Fruit fly (Drosophila melanogaster) whole organism, embryonic: Measurements from ENCODE around the gene RapGAP1.

Experiments
- Adf1 ChIP-seq: fragments of 200-800 bp; sonication (Bioruptor generic); IDR thresholded peaks from 2 replicates; pipeline ENCODE4 v1.3.6; 2022; ENCODE audit warnings: missing biosample characterization, missing genetic modification characterization
- CG10431 ChIP-seq: fragments of 200-800 bp; sonication (Bioruptor generic); optimal IDR thresholded peaks from 3 replicates; lab custom pipeline; 2018; ENCODE audit warnings: missing biosample characterization, mild to moderate bottlenecking, missing genetic modification characterization
- CG10543 ChIP-seq: fragments of 200-800 bp; sonication (Bioruptor generic); optimal IDR thresholded peaks from 3 replicates; lab custom pipeline; 2017; ENCODE audit warnings: missing biosample characterization, mild to moderate bottlenecking, missing genetic modification characterization, moderate library complexity
- CG10565 ChIP-seq: fragments of 200-800 bp; sonication (Bioruptor generic); optimal IDR thresholded peaks from 3 replicates; lab custom pipeline; 2016; ENCODE audit warnings: missing biosample characterization, mild to moderate bottlenecking, missing genetic modification characterization
- CG12769 ChIP-seq: fragments of 200-800 bp; sonication (Bioruptor generic); optimal IDR thresholded peaks from 2 replicates; lab custom pipeline; 2019; ENCODE audit warnings: missing biosample characterization, mild to moderate bottlenecking, missing genetic modification characterization, moderate library complexity
- CG16813 ChIP-seq: fragments of 200-800 bp; sonication (Bioruptor generic); IDR thresholded peaks from 3 replicates; pipeline ENCODE4 v1.3.6; 2022; ENCODE audit warnings: missing biosample characterization, missing genetic modification characterization; ENCODE audit not compliant: partially characterized antibody
- CG16863 ChIP-seq: fragments of 200-800 bp; sonication (Bioruptor generic); optimal IDR thresholded peaks from 3 replicates; lab custom pipeline; 2016; ENCODE audit warnings: missing biosample characterization, missing genetic modification characterization
- CG17361 ChIP-seq: fragments of 200-800 bp; sonication (Bioruptor generic); IDR thresholded peaks from 3 replicates; pipeline ENCODE4 v1.3.6; 2022; ENCODE audit warnings: missing biosample characterization, missing genetic modification characterization
- CG17829 ChIP-seq: fragments of 200-800 bp; optimal IDR thresholded peaks from 2 replicates; lab custom pipeline; 2019; ENCODE audit warnings: missing biosample characterization, mild to moderate bottlenecking, missing genetic modification characterization, moderate library complexity
- CG17912 ChIP-seq: fragments of 200-800 bp; sonication (Bioruptor generic); optimal IDR thresholded peaks from 2 replicates; lab custom pipeline; 2018; ENCODE audit warnings: missing biosample characterization, mild to moderate bottlenecking, missing genetic modification characterization
- CG18011 ChIP-seq: fragments of 200-800 bp; sonication (Bioruptor generic); optimal IDR thresholded peaks from 2 replicates; lab custom pipeline; 2017; ENCODE audit warnings: missing biosample characterization, missing genetic modification characterization, mild to moderate bottlenecking, moderate library complexity, missing genotype
- CG18262 ChIP-seq: fragments of 200-800 bp; optimal IDR thresholded peaks from 3 replicates; lab custom pipeline; 2019; ENCODE audit warnings: missing biosample characterization, mild to moderate bottlenecking, missing genetic modification characterization, moderate library complexity
- CG3847 ChIP-seq: fragments of 200-800 bp; sonication (Bioruptor generic); IDR thresholded peaks from 2 replicates; pipeline ENCODE4 v1.3.6; 2022; ENCODE audit warnings: missing biosample characterization, missing genetic modification characterization
- CG43689 ChIP-seq: fragments of 200-800 bp; sonication (Bioruptor generic); IDR thresholded peaks from 2 replicates; pipeline ENCODE4 v1.3.6; 2022; ENCODE audit warnings: missing biosample characterization, missing genetic modification characterization
- CG4820 ChIP-seq: fragments of 200-800 bp; sonication (Bioruptor generic); optimal IDR thresholded peaks from 3 replicates; lab custom pipeline; 2016; ENCODE audit warnings: missing biosample characterization, missing genetic modification characterization
- CG5953 ChIP-seq: fragments of 200-800 bp; sonication (Bioruptor generic); IDR thresholded peaks from 2 replicates; pipeline ENCODE4 v1.3.6; 2022; ENCODE audit warnings: missing biosample characterization, missing genetic modification characterization
- CG6813 ChIP-seq: fragments of 200-800 bp; sonication (Bioruptor generic); optimal IDR thresholded peaks from 2 replicates; lab custom pipeline; 2017; ENCODE audit warnings: missing biosample characterization, missing genetic modification characterization, mild to moderate bottlenecking, moderate library complexity, missing genetic modification reagents
- CG7271 ChIP-seq: fragments of 200-800 bp; sonication (Bioruptor generic); optimal IDR thresholded peaks from 2 replicates; lab custom pipeline; 2018; ENCODE audit warnings: missing biosample characterization, mild to moderate bottlenecking, missing genetic modification characterization, moderate library complexity
- CG7372 ChIP-seq: fragments of 200-800 bp; sonication (Bioruptor generic); IDR thresholded peaks from 2 replicates; pipeline ENCODE4 v1.3.6; 2022; ENCODE audit warnings: missing biosample characterization, missing genetic modification characterization
- CG7786 ChIP-seq: fragments of 200-800 bp; sonication (Bioruptor generic); optimal IDR thresholded peaks from 2 replicates; lab custom pipeline; 2016; ENCODE audit warnings: missing biosample characterization, missing genetic modification characterization
- CG7928 ChIP-seq: fragments of 200-800 bp; sonication (Bioruptor generic); optimal IDR thresholded peaks from 2 replicates; lab custom pipeline; 2017; ENCODE audit warnings: missing biosample characterization, mild to moderate bottlenecking, missing genetic modification characterization
- CG7963 ChIP-seq: fragments of 200-800 bp; sonication (Bioruptor generic); IDR thresholded peaks from 3 replicates; pipeline ENCODE4 v1.3.6; 2022; ENCODE audit warnings: missing biosample characterization, missing genetic modification characterization; ENCODE audit not compliant: partially characterized antibody
- CG8924 ChIP-seq: fragments of 200-800 bp; optimal IDR thresholded peaks from 3 replicates; lab custom pipeline; 2019; ENCODE audit warnings: missing biosample characterization, mild to moderate bottlenecking, missing genetic modification characterization, moderate library complexity
- CG8944 ChIP-seq: fragments of 200-800 bp; sonication (Bioruptor generic); optimal IDR thresholded peaks from 3 replicates; lab custom pipeline; 2016; ENCODE audit warnings: missing biosample characterization, missing genetic modification characterization
- Hand ChIP-seq: fragments of 200-800 bp; sonication (Bioruptor generic); optimal IDR thresholded peaks from 2 replicates; lab custom pipeline; 2017; ENCODE audit warnings: mild to moderate bottlenecking, missing biosample characterization, missing genetic modification reagents, missing genetic modification characterization
- Hr78 ChIP-seq, 2 experiments: fragments of 200-800 bp in 1 of 2; fragments of >200 bp in 1 of 2; sonication (Bioruptor generic) in 1 of 2; optimal IDR thresholded peaks; 2 replicates each; lab custom pipeline; 2017 to 2019; ENCODE audit warnings: missing biosample characterization in 2 of 2, missing genetic modification characterization in 2 of 2, mild to moderate bottlenecking in 1 of 2, moderate library complexity in 1 of 2
- Mad ChIP-seq: fragments of 200-800 bp; sonication (Bioruptor generic); optimal IDR thresholded peaks from 2 replicates; lab custom pipeline; 2016; ENCODE audit warnings: missing biosample characterization, missing genetic modification characterization
- NFAT ChIP-seq: fragments of 200-800 bp; sonication (Bioruptor generic); IDR thresholded peaks from 2 replicates; pipeline ENCODE4 v1.3.6; 2022; ENCODE audit warnings: missing biosample characterization, missing genetic modification characterization
- NK7.1 ChIP-seq: fragments of 200-800 bp; sonication (Bioruptor generic); optimal IDR thresholded peaks from 3 replicates; lab custom pipeline; 2016; ENCODE audit warnings: missing biosample characterization, missing genetic modification characterization
- Opbp ChIP-seq: fragments of 200-800 bp; sonication (Bioruptor generic); IDR thresholded peaks from 3 replicates; pipeline ENCODE4 v1.3.6; 2022; ENCODE audit warnings: missing biosample characterization, missing genetic modification characterization; ENCODE audit not compliant: partially characterized antibody
- Rfx ChIP-seq: fragments of 200-800 bp; sonication (Bioruptor generic); IDR thresholded peaks from 2 replicates; pipeline ENCODE4 v1.3.6; 2022; ENCODE audit warnings: missing biosample characterization, missing genetic modification characterization
- Sry-β ChIP-seq: fragments of 200-800 bp; sonication (Bioruptor generic); optimal IDR thresholded peaks from 2 replicates; lab custom pipeline; 2018; ENCODE audit warnings: missing biosample characterization, mild to moderate bottlenecking, missing genetic modification characterization, moderate library complexity
- Vsx1 ChIP-seq: fragments of 200-800 bp; sonication (Bioruptor generic); optimal IDR thresholded peaks from 2 replicates; lab custom pipeline; 2017; ENCODE audit warnings: missing biosample characterization, mild to moderate bottlenecking, missing genetic modification characterization, missing genetic modification reagents
- ara ChIP-seq: fragments of 200-800 bp; sonication (Bioruptor generic); IDR thresholded peaks from 2 replicates; pipeline ENCODE4 v1.3.6; 2022; ENCODE audit warnings: missing biosample characterization, missing genetic modification characterization
- ase ChIP-seq: fragments of 200-800 bp; sonication (Bioruptor generic); IDR thresholded peaks from 3 replicates; pipeline ENCODE4 v1.3.6; 2022; ENCODE audit warnings: missing biosample characterization, missing genetic modification characterization
- esg ChIP-seq: fragments of 200-800 bp; sonication (Bioruptor generic); conservative IDR thresholded peaks from 2 replicates; pipeline ENCODE4 v1.3.6; 2022; ENCODE audit warnings: missing biosample characterization, missing genetic modification characterization
- ham ChIP-seq: fragments of 200-800 bp; sonication (Bioruptor generic); IDR thresholded peaks from 2 replicates; pipeline ENCODE4 v1.3.6; 2022; ENCODE audit warnings: missing biosample characterization, missing genetic modification characterization
- her ChIP-seq: fragments of 200-800 bp; sonication (Bioruptor generic); optimal IDR thresholded peaks from 2 replicates; lab custom pipeline; 2016; ENCODE audit warnings: missing biosample characterization, missing genetic modification characterization
- hkb ChIP-seq, 2 experiments: fragments of 200-800 bp in 1 of 2; fragments of >200 bp in 1 of 2; sonication (Bioruptor generic) in 1 of 2; IDR thresholded peaks in 1 of 2; optimal IDR thresholded peaks in 1 of 2; 2 replicates each; pipeline versions ENCODE4 v1.3.6 to Lab custom; 2017 to 2022; ENCODE audit warnings: missing biosample characterization in 1 of 2, missing genetic modification characterization in 1 of 2
- kay ChIP-seq: fragments of 200-800 bp; sonication (Bioruptor generic); optimal IDR thresholded peaks from 2 replicates; lab custom pipeline; 2016; ENCODE audit warnings: missing biosample characterization, missing genetic modification characterization
- ken ChIP-seq: fragments of 200-800 bp; sonication (Bioruptor generic); IDR thresholded peaks from 3 replicates; pipeline ENCODE4 v1.3.6; 2022; ENCODE audit warnings: missing biosample characterization, missing genetic modification characterization
- mirr ChIP-seq: fragments of 200-800 bp; sonication (Bioruptor generic); optimal IDR thresholded peaks from 3 replicates; lab custom pipeline; 2018; ENCODE audit warnings: missing biosample characterization, mild to moderate bottlenecking, missing genetic modification characterization
- odd ChIP-seq: fragments of 200-800 bp; sonication (Bioruptor generic); optimal IDR thresholded peaks from 2 replicates; lab custom pipeline; 2017; ENCODE audit warnings: missing biosample characterization, mild to moderate bottlenecking, missing genetic modification characterization
- pum ChIP-seq: fragments of 200-800 bp; sonication (Bioruptor generic); optimal IDR thresholded peaks from 2 replicates; lab custom pipeline; 2016; ENCODE audit warnings: missing biosample characterization, missing genetic modification characterization
- seq ChIP-seq: fragments of 200-800 bp; sonication (Bioruptor generic); IDR thresholded peaks from 2 replicates; pipeline ENCODE4 v1.3.6; 2022; ENCODE audit warnings: missing biosample characterization, missing genetic modification characterization
- sr ChIP-seq: fragments of 200-800 bp; sonication (Bioruptor generic); IDR thresholded peaks from 3 replicates; pipeline ENCODE4 v1.3.6; 2022; ENCODE audit warnings: missing biosample characterization, missing genetic modification characterization
- wek ChIP-seq: fragments of 200-800 bp; sonication (Bioruptor generic); optimal IDR thresholded peaks from 3 replicates; lab custom pipeline; 2018; ENCODE audit warnings: missing biosample characterization, mild to moderate bottlenecking, missing genetic modification characterization, moderate library complexity

RapGAP1 gene

DNA sequence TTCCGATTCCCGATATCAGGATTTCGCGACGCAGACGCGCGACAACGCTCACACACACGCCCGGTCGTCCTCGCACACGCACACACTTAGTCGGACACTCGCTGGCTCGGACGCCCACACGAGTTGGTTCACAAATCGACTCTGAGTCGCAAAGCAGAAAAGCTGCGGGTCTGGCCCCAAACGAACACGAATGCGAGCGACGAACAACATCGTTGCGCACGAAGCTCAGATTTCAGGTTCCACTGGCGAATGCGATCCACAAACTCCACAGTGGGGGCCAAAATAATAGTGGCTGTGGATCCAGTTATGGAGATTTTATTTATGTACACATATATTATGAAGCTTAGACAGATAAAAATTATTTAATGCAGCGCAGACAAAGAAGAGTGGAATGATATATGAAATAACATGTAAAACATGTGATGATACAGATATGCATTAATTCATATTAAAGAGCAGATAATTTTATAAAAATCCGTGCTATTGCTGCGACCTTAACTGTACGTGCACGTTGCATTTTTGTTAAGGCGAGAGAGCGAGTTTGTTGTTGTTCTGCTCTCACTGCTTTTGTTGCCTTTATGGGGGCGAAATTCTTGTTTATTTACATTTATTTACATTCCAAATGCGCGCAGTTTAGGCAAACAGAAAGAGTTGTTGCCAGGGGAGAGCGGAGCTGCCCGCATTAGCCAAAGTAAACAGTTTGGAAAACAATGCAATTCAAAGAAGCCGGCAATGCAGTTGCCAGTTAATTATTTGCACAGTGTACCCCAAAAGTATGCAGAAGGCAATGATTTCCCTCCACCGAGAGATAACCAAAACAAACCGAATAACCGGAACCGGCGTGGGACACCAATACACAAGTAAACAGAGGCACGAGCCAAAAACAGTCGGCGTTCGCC, 2.1 kb downstream of the RapGAP1 start (continued):
- peak; percentile 72 for TF ChIP-seq wek (GFP tag; lab: Kevin White, UChicago)
- peak; percentile 67 for TF ChIP-seq Sry-β (GFP tag; lab: Kevin White, UChicago)
- no peak for TF ChIP-seq ham (GFP tag; lab: Robert Waterston, UW)
- peak; percentile 68 for TF ChIP-seq CG10565 (GFP tag; lab: Kevin White, UChicago)
- TF ChIP-seq CG3847 (GFP tag; lab: Robert Waterston, UW): peak; percentile 68
- TF ChIP-seq ken: peak; percentile 56; the same call in 2 of the 3 replicates
- TF ChIP-seq Vsx1 (GFP tag; lab: Kevin White, UChicago): peak; percentile 86
- TF ChIP-seq CG18011 (GFP tag; lab: Kevin White, UChicago): no peak
- peak; percentile 40 for TF ChIP-seq CG8944 (GFP tag; lab: Kevin White, UChicago)
- peak; percentile 43 for TF ChIP-seq NK7.1 (GFP tag; lab: Kevin White, UChicago)
- TF ChIP-seq ara: peak; percentile 77
- peak; percentile 51 for TF ChIP-seq CG10543 (GFP tag; lab: Kevin White, UChicago)
- TF ChIP-seq esg (GFP tag; lab: Robert Waterston, UW): no peak
- peak; percentile 53; the same call in 1 of the 2 replicates for TF ChIP-seq CG5953 (GFP tag; lab: Robert Waterston, UW)
- peak; percentile 95 for TF ChIP-seq CG17829 (tag; lab: Kevin White, UChicago)
- peak; percentile 82 for TF ChIP-seq CG4820
- TF ChIP-seq CG7928 (GFP tag; lab: Kevin White, UChicago): no peak
- TF ChIP-seq CG16863: peak; percentile 48
- TF ChIP-seq her (GFP tag; lab: Kevin White, UChicago): peak; percentile 16
- TF ChIP-seq Adf1 (GFP tag; lab: Robert Waterston, UW): peak; percentile 43; the same call in 1 of the 2 replicates
- TF ChIP-seq Hr78 (GFP tag; optimal IDR thresholded peaks at IDR 0.05; lab: Kevin White, UChicago): peak in 1 of 2 experiments; percentile 84
- TF ChIP-seq CG18262: peak; percentile 96
- TF ChIP-seq CG10431 (GFP tag; lab: Kevin White, UChicago): peak; percentile 71
- TF ChIP-seq Mad (GFP tag; lab: Kevin White, UChicago): peak; percentile 59
- no peak for TF ChIP-seq CG7786
- peak; percentile 86 for TF ChIP-seq CG6813 (GFP tag; lab: Kevin White, UChicago)
- TF ChIP-seq Hand: no peak
- peak; percentile 79 for TF ChIP-seq pum (GFP tag; lab: Kevin White, UChicago)
- peak; percentile 80 for TF ChIP-seq CG8924 (tag; lab: Kevin White, UChicago)
- TF ChIP-seq kay (GFP tag; lab: Kevin White, UChicago): peak; percentile 26
- TF ChIP-seq CG17912 (GFP tag; lab: Kevin White, UChicago): no peak
- peak; percentile 91 for TF ChIP-seq CG17361 (GFP tag; lab: Robert Waterston, UW)
- TF ChIP-seq sr (GFP tag; lab: Robert Waterston, UW): peak; percentile 81
- TF ChIP-seq odd (GFP tag; lab: Kevin White, UChicago): peak; percentile 75
- TF ChIP-seq CG7372 (GFP tag; lab: Robert Waterston, UW): peak; percentile 38
- peak; percentile 77 for TF ChIP-seq mirr (GFP tag; lab: Kevin White, UChicago)
- TF ChIP-seq NFAT (GFP tag; lab: Robert Waterston, UW): no peak
- TF ChIP-seq CG43689 (GFP tag; lab: Robert Waterston, UW): no peak
- peak; percentile 52 for TF ChIP-seq CG12769 (tag; lab: Kevin White, UChicago)
- TF ChIP-seq hkb (optimal IDR thresholded peaks at IDR 0.05; lab: Kevin White, UChicago): no peak
- peak; percentile 80 for TF ChIP-seq hkb (GFP tag; IDR thresholded peaks at IDR 0.05; lab: Robert Waterston, UW)
- TF ChIP-seq Rfx (GFP tag; lab: Robert Waterston, UW): peak; percentile 68
- 0 out of 3 replicates have a peak, but pooled peaks have one; percentile 34 for TF ChIP-seq CG7963 (GFP tag; lab: Robert Waterston, UW)
- peak; percentile 74; the same call in 1 of the 3 replicates for TF ChIP-seq ase (GFP tag; lab: Robert Waterston, UW)
- TF ChIP-seq CG16813: no peak
- TF ChIP-seq CG7271 (tag; lab: Kevin White, UChicago): peak; percentile 30
- TF ChIP-seq seq: 0 out of 2 replicates have a peak, but pooled peaks have one; percentile 22
- peak; percentile 49; the same call in 2 of the 3 replicates for TF ChIP-seq Opbp
